Worm (Caenorhabditis elegans): ENCODE measurements around the gene gfat-2.

DNA sequence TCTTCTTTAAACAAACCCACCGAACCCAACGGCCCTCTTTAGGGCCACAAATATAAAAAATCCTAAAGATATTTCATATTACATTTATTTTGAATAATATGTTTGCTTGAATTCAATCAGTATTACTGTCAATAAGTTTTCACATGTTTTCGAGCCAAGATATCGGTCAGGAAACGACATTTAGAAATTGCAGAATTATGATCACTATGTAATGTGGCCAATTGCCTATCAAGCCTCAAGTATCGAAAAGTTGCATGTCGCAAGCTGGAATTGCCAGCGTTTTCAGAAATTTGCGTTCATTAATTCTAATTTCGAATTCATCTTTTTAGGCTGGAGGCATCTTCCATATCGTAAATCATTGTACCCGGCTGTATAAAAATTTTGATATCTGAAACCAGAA lies 8.5 kb upstream of the gfat-2 start:
- TF ChIP-seq nhr-76 (tag; optimal IDR thresholded peaks at IDR 0.05), result no peak
- TF ChIP-seq ztf-11 (tag; optimal IDR thresholded peaks at IDR 0.05), result no peak
- no peak for TF ChIP-seq mep-1 (tag; optimal IDR thresholded peaks at IDR 0.05)
- TF ChIP-seq lsy-2 (tag; optimal IDR thresholded peaks at IDR 0.05), result no peak

Measured in whole organism, mixed stage, embryonic.